Worm (Caenorhabditis elegans) whole organism, L1 larva: Measurements from ENCODE around the gene C02E7.6.

ENCODE experiments used
- C04F5.9 ChIP-seq: sonication (generic microtip); optimal IDR thresholded peaks from 2 replicates; lab custom pipeline; 2016; ENCODE audit warnings: missing genetic modification characterization, missing compliant biosample characterization
- C16A3.4 ChIP-seq: fragments of 150-350 bp; optimal IDR thresholded peaks from 2 replicates; lab custom pipeline; 2014; ENCODE audit warnings: missing biosample characterization, missing genetic modification characterization
- ama-1 ChIP-seq: fragments of 150-350 bp; optimal IDR thresholded peaks from 2 replicates; lab custom pipeline; 2014
- blmp-1 ChIP-seq: fragments of 150-350 bp; optimal IDR thresholded peaks from 2 replicates; lab custom pipeline; 2014; ENCODE audit warnings: missing biosample characterization, missing genetic modification characterization
- ceh-63 ChIP-seq: fragments of 200-800 bp; sonication (Bioruptor generic); optimal IDR thresholded peaks from 2 replicates; lab custom pipeline; 2018; ENCODE audit warnings: mild to moderate bottlenecking, missing genetic modification characterization, missing compliant biosample characterization
- ceh-90 ChIP-seq: sonication (generic microtip); optimal IDR thresholded peaks from 2 replicates; lab custom pipeline; 2016; ENCODE audit warnings: missing genetic modification characterization, missing compliant biosample characterization
- ces-1 ChIP-seq: fragments of 150-350 bp; optimal IDR thresholded peaks from 2 replicates; lab custom pipeline; 2014; ENCODE audit warnings: missing biosample characterization, missing genetic modification reagents, missing genetic modification characterization
- dpl-1 ChIP-seq, 3 experiments: fragments of 150-350 bp in 2 of 3; sonication (generic microtip) in 1 of 3; optimal IDR thresholded peaks; 2 replicates each; lab custom pipeline; 2014 to 2017; ENCODE audit warnings: missing biosample characterization in 3 of 3, missing genetic modification characterization in 3 of 3, missing genetic modification reagents in 3 of 3
- efl-1 ChIP-seq, 4 experiments: fragments of 150-350 bp; optimal IDR thresholded peaks in 3 of 4; peaks in 1 of 4; 1 replicate in 1 of 4; 2 replicates in 3 of 4; lab custom pipeline; 2014; ENCODE audit warnings: missing biosample characterization in 2 of 4, missing genetic modification characterization in 2 of 4, missing genetic modification reagents in 2 of 4
- efl-3 ChIP-seq: fragments of 200-800 bp; sonication (Bioruptor generic); optimal IDR thresholded peaks from 2 replicates; lab custom pipeline; 2018; ENCODE audit warnings: mild to moderate bottlenecking, missing genetic modification characterization, missing compliant biosample characterization
- egl-13 ChIP-seq: sonication (generic microtip); optimal IDR thresholded peaks from 2 replicates; lab custom pipeline; 2016; ENCODE audit warnings: missing genotype, missing genetic modification reagents, missing genetic modification characterization, missing compliant biosample characterization
- egl-27 ChIP-seq, 2 experiments: fragments of 150-350 bp in 1 of 2; sonication (generic microtip); optimal IDR thresholded peaks; 3 replicates each; lab custom pipeline; 2017 to 2018; ENCODE audit warnings: missing biosample characterization in 2 of 2, missing genetic modification characterization in 2 of 2, missing genetic modification reagents in 2 of 2
- elt-2 ChIP-seq: sonication (generic microtip); optimal IDR thresholded peaks from 2 replicates; lab custom pipeline; 2016; ENCODE audit warnings: missing genetic modification characterization, mild to moderate bottlenecking, inconsistent platforms, missing compliant biosample characterization, missing genetic modification reagents
- elt-3 ChIP-seq, 6 experiments: fragments of 150-350 bp in 1 of 6; sonication (generic microtip); optimal IDR thresholded peaks; 2 replicates each; lab custom pipeline; 2017 to 2018; ENCODE audit warnings: missing biosample characterization in 6 of 6, missing genetic modification characterization in 6 of 6, inconsistent platforms in 1 of 6
- ets-5 ChIP-seq: fragments of 200-800 bp; sonication (Bioruptor generic); IDR thresholded peaks from 2 replicates; pipeline ENCODE4 v1.3.6; 2022; ENCODE audit warnings: missing genetic modification characterization, missing compliant biosample characterization
- fkh-4 ChIP-seq: sonication (generic microtip); optimal IDR thresholded peaks from 2 replicates; lab custom pipeline; 2016; ENCODE audit warnings: missing compliant biosample characterization, missing genetic modification characterization, borderline replicate concordance
- grh-1 ChIP-seq: fragments of 200-800 bp; sonication (Bioruptor generic); IDR thresholded peaks from 2 replicates; pipeline ENCODE4 v1.3.6; 2022; ENCODE audit warnings: missing genetic modification reagents, missing genetic modification characterization, missing compliant biosample characterization
- hlh-4 ChIP-seq: sonication (generic microtip); optimal IDR thresholded peaks from 2 replicates; lab custom pipeline; 2016; ENCODE audit warnings: mild to moderate bottlenecking, missing genetic modification characterization, missing compliant biosample characterization
- hpl-2 ChIP-seq: fragments of 150-350 bp; optimal IDR thresholded peaks from 2 replicates; lab custom pipeline; 2014; ENCODE audit warnings: missing biosample characterization, missing genetic modification reagents, missing genetic modification characterization
- isw-1 ChIP-seq: fragments of 200-800 bp; sonication (Bioruptor generic); IDR thresholded peaks from 2 replicates; pipeline ENCODE4 v1.3.6; 2022; ENCODE audit warnings: missing genetic modification characterization, missing compliant biosample characterization
- lin-13 ChIP-seq: fragments of 150-350 bp; optimal IDR thresholded peaks from 2 replicates; lab custom pipeline; 2014; ENCODE audit warnings: missing biosample characterization, missing genetic modification reagents, missing genetic modification characterization
- lin-14 ChIP-seq: fragments of 200-800 bp; sonication (Bioruptor generic); optimal IDR thresholded peaks from 2 replicates; lab custom pipeline; 2018; ENCODE audit warnings: mild to moderate bottlenecking, missing genetic modification characterization, moderate library complexity, missing compliant biosample characterization
- lin-35 ChIP-seq, 2 experiments: fragments of 150-350 bp; optimal IDR thresholded peaks; 2 replicates each; lab custom pipeline; 2014; ENCODE audit warnings: missing biosample characterization in 2 of 2, missing genetic modification characterization in 2 of 2, missing genetic modification reagents in 2 of 2
- lin-39 ChIP-seq: fragments of 150-350 bp; optimal IDR thresholded peaks from 2 replicates; lab custom pipeline; 2014; ENCODE audit warnings: missing biosample characterization, missing genetic modification reagents, missing genetic modification characterization
- lir-3 ChIP-seq: sonication (generic microtip); optimal IDR thresholded peaks from 2 replicates; lab custom pipeline; 2016; ENCODE audit warnings: mild to moderate bottlenecking, missing genetic modification characterization, moderate library complexity, missing compliant biosample characterization; ENCODE audit not compliant: poor library complexity
- lsy-2 ChIP-seq, 2 experiments: fragments of 150-350 bp; optimal IDR thresholded peaks; 2 replicates each; lab custom pipeline; 2014; ENCODE audit warnings: missing biosample characterization in 2 of 2, missing genetic modification characterization in 2 of 2
- mab-9 ChIP-seq: fragments of 200-800 bp; sonication (Bioruptor generic); IDR thresholded peaks from 2 replicates; pipeline ENCODE4 v1.3.6; 2022; ENCODE audit warnings: missing genetic modification reagents, missing genetic modification characterization, missing compliant biosample characterization
- mef-2 ChIP-seq: fragments of 150-350 bp; optimal IDR thresholded peaks from 2 replicates; lab custom pipeline; 2014; ENCODE audit warnings: missing biosample characterization, missing genetic modification characterization
- mep-1 ChIP-seq: fragments of 150-350 bp; optimal IDR thresholded peaks from 2 replicates; lab custom pipeline; 2014; ENCODE audit warnings: missing biosample characterization, missing genetic modification characterization
- nhr-11 ChIP-seq: fragments of 150-350 bp; optimal IDR thresholded peaks from 2 replicates; lab custom pipeline; 2014; ENCODE audit warnings: missing biosample characterization, missing genetic modification characterization
- nhr-19 ChIP-seq: fragments of 200-800 bp; sonication (Bioruptor generic); conservative IDR thresholded peaks from 2 replicates; pipeline ENCODE4 v1.3.6; 2022; ENCODE audit warnings: missing genetic modification characterization, missing compliant biosample characterization
- nhr-20 ChIP-seq: sonication (generic microtip); optimal IDR thresholded peaks from 2 replicates; lab custom pipeline; 2016; ENCODE audit warnings: mild to moderate bottlenecking, missing genetic modification characterization, missing compliant biosample characterization
- nhr-28 ChIP-seq: fragments of 150-350 bp; optimal IDR thresholded peaks from 2 replicates; lab custom pipeline; 2014; ENCODE audit warnings: missing biosample characterization, missing genetic modification characterization
- nhr-71 ChIP-seq: sonication (generic microtip); optimal IDR thresholded peaks from 2 replicates; lab custom pipeline; 2016; ENCODE audit warnings: mild to moderate bottlenecking, missing genetic modification characterization, moderate library complexity, missing compliant biosample characterization
- nhr-76 ChIP-seq: sonication (generic microtip); optimal IDR thresholded peaks from 2 replicates; lab custom pipeline; 2017; ENCODE audit warnings: missing biosample characterization, missing genetic modification characterization
- nhr-77 ChIP-seq: fragments of 150-350 bp; optimal IDR thresholded peaks from 2 replicates; lab custom pipeline; 2014; ENCODE audit warnings: missing biosample characterization, missing genetic modification characterization
- nhr-85 ChIP-seq: sonication (generic microtip); peaks from one replicate; lab custom pipeline; 2016; ENCODE audit warnings: missing genetic modification characterization, inconsistent platforms, missing compliant biosample characterization
- pag-3 ChIP-seq: sonication (generic microtip); optimal IDR thresholded peaks from 2 replicates; lab custom pipeline; 2017; ENCODE audit warnings: missing genetic modification characterization, mild to moderate bottlenecking, missing compliant biosample characterization, antibody characterized with exemption, borderline replicate concordance; ENCODE audit not compliant: insufficient read depth
- pqm-1 ChIP-seq: sonication (generic microtip); optimal IDR thresholded peaks from 3 replicates; lab custom pipeline; 2017; ENCODE audit warnings: missing biosample characterization, missing genetic modification characterization
- skn-1 ChIP-seq: fragments of 150-350 bp; optimal IDR thresholded peaks from 2 replicates; lab custom pipeline; 2014; ENCODE audit warnings: missing biosample characterization, missing genetic modification characterization
- snpc-4 ChIP-seq: fragments of 150-350 bp; optimal IDR thresholded peaks from 2 replicates; lab custom pipeline; 2014; ENCODE audit warnings: missing biosample characterization, missing genetic modification characterization
- snu-23 ChIP-seq: sonication (generic microtip); optimal IDR thresholded peaks from 2 replicates; lab custom pipeline; 2016; ENCODE audit warnings: missing genetic modification characterization, missing compliant biosample characterization
- sptf-1 ChIP-seq: fragments of 150-350 bp; optimal IDR thresholded peaks from 2 replicates; lab custom pipeline; 2014; ENCODE audit warnings: missing biosample characterization, missing genetic modification characterization
- swsn-7 ChIP-seq: sonication (generic microtip); optimal IDR thresholded peaks from 2 replicates; lab custom pipeline; 2016; ENCODE audit warnings: missing genetic modification characterization, missing compliant biosample characterization
- tlp-1 ChIP-seq: fragments of 150-350 bp; optimal IDR thresholded peaks from 2 replicates; lab custom pipeline; 2014; ENCODE audit warnings: missing biosample characterization, missing genetic modification characterization
- unc-30 ChIP-seq: sonication (generic microtip); optimal IDR thresholded peaks from 2 replicates; lab custom pipeline; 2017; ENCODE audit warnings: missing biosample characterization, missing genetic modification characterization
- unc-62 ChIP-seq: fragments of 150-350 bp; optimal IDR thresholded peaks from 2 replicates; lab custom pipeline; 2014; ENCODE audit warnings: missing biosample characterization, missing genetic modification reagents, missing genetic modification characterization
- unc-86 ChIP-seq: sonication (generic microtip); optimal IDR thresholded peaks from 2 replicates; lab custom pipeline; 2016; ENCODE audit warnings: missing genetic modification characterization, missing compliant biosample characterization
- xbp-1 ChIP-seq: sonication (generic microtip); optimal IDR thresholded peaks from 2 replicates; lab custom pipeline; 2016; ENCODE audit warnings: missing genetic modification characterization, missing compliant biosample characterization
- ztf-11 ChIP-seq, 2 experiments: sonication (generic microtip); optimal IDR thresholded peaks; 2 replicates each; lab custom pipeline; 2016 to 2017; ENCODE audit warnings: missing genetic modification characterization in 2 of 2, missing biosample characterization in 1 of 2, missing compliant biosample characterization in 1 of 2

The C02E7.6 gene

DNA sequence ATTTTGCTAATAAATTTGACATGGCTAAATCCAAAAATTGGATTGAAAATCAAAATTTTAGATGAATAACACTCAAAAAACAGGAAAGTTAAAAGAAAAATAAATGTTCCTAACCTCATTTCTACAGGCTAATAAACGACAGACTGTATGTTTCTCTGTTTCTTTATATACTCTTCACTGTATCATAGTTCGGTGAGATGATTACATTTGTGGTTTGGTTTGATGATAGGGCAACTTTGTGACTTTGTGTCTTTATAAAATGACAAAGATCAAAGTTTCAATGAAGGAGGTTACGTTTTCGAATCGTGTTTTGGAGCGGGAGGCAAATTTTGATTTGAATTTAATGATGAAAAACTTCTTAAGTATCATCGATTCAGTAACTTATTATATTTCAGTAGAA, 29.5 kb upstream of the C02E7.6 start, which contains the start of gene ugt-12:
TSS of gene ugt-12 (minus strand) at position 153 of the 400 bp plus-strand sequence.
- TF ChIP-seq ceh-63 (GFP tag; lab: Kevin White, UChicago), result no peak
- no peak for TF ChIP-seq mef-2 (tag; lab: Kevin White, UChicago)
- TF ChIP-seq skn-1 (tag; lab: Kevin White, UChicago), result no peak
- TF ChIP-seq blmp-1 (tag; lab: Kevin White, UChicago), result no peak
- no peak for TF ChIP-seq lsy-2 (tag; optimal IDR thresholded peaks at IDR 0.05; lab: Kevin White, UChicago)
- no peak for TF ChIP-seq lir-3 (tag; lab: Kevin White, UChicago)
- no peak for TF ChIP-seq lin-39 (tag; lab: Kevin White, UChicago)
- TF ChIP-seq unc-30 (tag; lab: Kevin White, UChicago), result no peak
- TF ChIP-seq elt-3 (tag; optimal IDR thresholded peaks at IDR 0.05; lab: Kevin White, UChicago), result peak in 2 of 6 experiments; percentile 10 to 37
- no peak for TF ChIP-seq efl-1 (optimal IDR thresholded peaks at IDR 0.05; lab: Kevin White, UChicago)
- no peak for TF ChIP-seq efl-1 (GFP tag; optimal IDR thresholded peaks at IDR 0.05 in 1 of 2; lab: Kevin White, UChicago)
- TF ChIP-seq nhr-71 (tag; lab: Kevin White, UChicago), result peak; percentile 48
- TF ChIP-seq nhr-76 (tag; lab: Kevin White, UChicago), result no peak
- TF ChIP-seq C16A3.4 (tag; lab: Kevin White, UChicago), result no peak
- no peak for TF ChIP-seq fkh-4 (tag; lab: Kevin White, UChicago)
- TF ChIP-seq ztf-11 (tag; optimal IDR thresholded peaks at IDR 0.05; lab: Kevin White, UChicago), result no peak
- no peak for TF ChIP-seq ets-5 (GFP tag; lab: Robert Waterston, UW)
- TF ChIP-seq xbp-1 (tag; lab: Kevin White, UChicago), result no peak
- no peak for TF ChIP-seq unc-62 (GFP tag; lab: Kevin White, UChicago)
- TF ChIP-seq efl-3 (GFP tag; lab: Kevin White, UChicago), result no peak
- TF ChIP-seq nhr-28 (tag; lab: Kevin White, UChicago), result no peak
- TF ChIP-seq egl-13, result no peak
- no peak for TF ChIP-seq C04F5.9
- TF ChIP-seq isw-1 (GFP tag; lab: Robert Waterston, UW), result no peak
- TF ChIP-seq dpl-1 (GFP tag; optimal IDR thresholded peaks at IDR 0.05; lab: Kevin White, UChicago), result no peak
- no peak for TF ChIP-seq ama-1 (lab: Kevin White, UChicago)
- no peak for TF ChIP-seq mab-9
- TF ChIP-seq ces-1 (GFP tag; lab: Kevin White, UChicago), result no peak
- TF ChIP-seq lin-35 (GFP tag; optimal IDR thresholded peaks at IDR 0.05; lab: Kevin White, UChicago), result peak in 1 of 2 experiments; percentile 34
- no peak for TF ChIP-seq hlh-4
- TF ChIP-seq pag-3 (tag; lab: Kevin White, UChicago), result no peak
- TF ChIP-seq nhr-77 (tag; lab: Kevin White, UChicago), result no peak
- no peak for TF ChIP-seq swsn-7 (tag; lab: Kevin White, UChicago)
- TF ChIP-seq mep-1 (tag; lab: Kevin White, UChicago), result no peak
- peak; percentile 49 for TF ChIP-seq elt-2 (tag; lab: Kevin White, UChicago)
- TF ChIP-seq snpc-4, result no peak
- TF ChIP-seq nhr-19, result no peak
- no peak for TF ChIP-seq lin-13 (GFP tag; lab: Kevin White, UChicago)
- TF ChIP-seq unc-86 (tag; lab: Kevin White, UChicago), result no peak
- TF ChIP-seq egl-27 (tag; optimal IDR thresholded peaks at IDR 0.05; lab: Kevin White, UChicago), result no peak
- TF ChIP-seq ceh-90 (tag; lab: Kevin White, UChicago), result no peak
- no peak for TF ChIP-seq hpl-2 (GFP tag; lab: Kevin White, UChicago)
- no peak for TF ChIP-seq tlp-1 (tag; lab: Kevin White, UChicago)
- peak; percentile 74 for TF ChIP-seq nhr-85 (tag; lab: Kevin White, UChicago)
- TF ChIP-seq sptf-1 (tag; lab: Kevin White, UChicago), result no peak
- TF ChIP-seq lin-14 (GFP tag; lab: Kevin White, UChicago), result peak; percentile 61
- TF ChIP-seq pqm-1 (tag; lab: Kevin White, UChicago), result no peak
- peak; percentile 26 for TF ChIP-seq snu-23 (GFP tag; lab: Kevin White, UChicago)
- no peak for TF ChIP-seq nhr-11 (tag; lab: Kevin White, UChicago)
- TF ChIP-seq nhr-20, result peak; percentile 52
- no peak for TF ChIP-seq grh-1 (GFP tag; lab: Robert Waterston, UW)
